Worm (Caenorhabditis elegans) whole organism, mixed stage, embryonic: Measurements from ENCODE around the gene alx-1.

Source experiments
- M03D4.4 ChIP-seq: sonication (generic microtip); optimal IDR thresholded peaks from 2 replicates; lab custom pipeline; 2017; ENCODE audit warnings: mild to moderate bottlenecking, missing genetic modification characterization, missing compliant biosample characterization
- bed-3 ChIP-seq: fragments of 200-800 bp; sonication (Bioruptor generic); optimal IDR thresholded peaks from 3 replicates; lab custom pipeline; 2018; ENCODE audit warnings: mild to moderate bottlenecking, missing genetic modification characterization, moderate library complexity, missing compliant biosample characterization
- ceh-39 ChIP-seq: fragments of 150-350 bp; optimal IDR thresholded peaks from 2 replicates; lab custom pipeline; 2014; ENCODE audit warnings: missing biosample characterization, missing genetic modification characterization
- ceh-43 ChIP-seq: fragments of 200-800 bp; sonication (Bioruptor generic); optimal IDR thresholded peaks from 2 replicates; lab custom pipeline; 2018; ENCODE audit warnings: mild to moderate bottlenecking, missing genetic modification characterization, moderate library complexity, missing compliant biosample characterization
- ceh-83 ChIP-seq: fragments of 200-800 bp; sonication (Bioruptor generic); optimal IDR thresholded peaks from 2 replicates; lab custom pipeline; 2018; ENCODE audit warnings: mild to moderate bottlenecking, missing genetic modification characterization, missing compliant biosample characterization
- ces-1 ChIP-seq: fragments of 150-350 bp; optimal IDR thresholded peaks from 2 replicates; lab custom pipeline; 2014; ENCODE audit warnings: missing biosample characterization, missing genetic modification reagents, missing genetic modification characterization
- cnd-1 ChIP-seq: fragments of 200-800 bp; sonication (Bioruptor generic); optimal IDR thresholded peaks from 2 replicates; lab custom pipeline; 2018; ENCODE audit warnings: mild to moderate bottlenecking, missing genetic modification characterization, missing compliant biosample characterization
- drap-1 ChIP-seq: fragments of 200-800 bp; sonication (Bioruptor generic); optimal IDR thresholded peaks from 3 replicates; lab custom pipeline; 2018; ENCODE audit warnings: mild to moderate bottlenecking, missing genetic modification characterization, missing compliant biosample characterization
- elt-1 ChIP-seq: sonication (generic microtip); optimal IDR thresholded peaks from 2 replicates; lab custom pipeline; 2017; ENCODE audit warnings: missing genetic modification characterization, mild to moderate bottlenecking, missing compliant biosample characterization, antibody characterized with exemption, moderate library complexity, borderline replicate concordance; ENCODE audit not compliant: insufficient read depth
- elt-3 ChIP-seq: fragments of 150-350 bp; optimal IDR thresholded peaks from 2 replicates; lab custom pipeline; 2014; ENCODE audit warnings: missing biosample characterization, missing genetic modification characterization
- flh-1 ChIP-seq: fragments of 200-800 bp; sonication (Bioruptor generic); optimal IDR thresholded peaks from 2 replicates; lab custom pipeline; 2018; ENCODE audit warnings: mild to moderate bottlenecking, missing genetic modification characterization, moderate library complexity, missing compliant biosample characterization
- ham-2 ChIP-seq: fragments of 200-800 bp; sonication (Bioruptor generic); optimal IDR thresholded peaks from 2 replicates; lab custom pipeline; 2018; ENCODE audit warnings: mild to moderate bottlenecking, missing genetic modification characterization, missing compliant biosample characterization
- hlh-1 ChIP-seq: fragments of 150-350 bp; optimal IDR thresholded peaks from 2 replicates; lab custom pipeline; 2014; ENCODE audit warnings: missing biosample characterization, missing genetic modification reagents, missing genetic modification characterization
- lin-13 ChIP-seq: fragments of 150-350 bp; optimal IDR thresholded peaks from 2 replicates; lab custom pipeline; 2014; ENCODE audit warnings: missing biosample characterization, missing genetic modification characterization
- lin-32 ChIP-seq: fragments of 200-800 bp; sonication (Bioruptor generic); optimal IDR thresholded peaks from 2 replicates; lab custom pipeline; 2018; ENCODE audit warnings: mild to moderate bottlenecking, missing genetic modification characterization, missing compliant biosample characterization
- mab-5 ChIP-seq: fragments of 150-350 bp; optimal IDR thresholded peaks from 2 replicates; lab custom pipeline; 2014; ENCODE audit warnings: missing biosample characterization, missing genetic modification characterization
- mep-1 ChIP-seq: fragments of 150-350 bp; optimal IDR thresholded peaks from 2 replicates; lab custom pipeline; 2017; ENCODE audit warnings: missing biosample characterization, missing genetic modification reagents, missing genetic modification characterization, inconsistent platforms
- nhr-12 ChIP-seq: fragments of 150-350 bp; optimal IDR thresholded peaks from 2 replicates; lab custom pipeline; 2014; ENCODE audit warnings: missing biosample characterization, missing genetic modification characterization
- nhr-2 ChIP-seq: fragments of 150-350 bp; optimal IDR thresholded peaks from 2 replicates; lab custom pipeline; 2014; ENCODE audit warnings: missing biosample characterization, missing genetic modification characterization
- nhr-237 ChIP-seq: fragments of 150-350 bp; optimal IDR thresholded peaks from 2 replicates; lab custom pipeline; 2014; ENCODE audit warnings: missing biosample characterization, missing genetic modification characterization
- nhr-28 ChIP-seq: fragments of 150-350 bp; optimal IDR thresholded peaks from 2 replicates; lab custom pipeline; 2014; ENCODE audit warnings: missing biosample characterization, missing genetic modification characterization
- nhr-76 ChIP-seq: sonication (generic microtip); optimal IDR thresholded peaks from 2 replicates; lab custom pipeline; 2017; ENCODE audit warnings: missing biosample characterization, missing genetic modification characterization
- pha-4 ChIP-seq: fragments of 150-350 bp; optimal IDR thresholded peaks from 2 replicates; lab custom pipeline; 2018; ENCODE audit warnings: missing biosample characterization, missing genetic modification reagents, missing genetic modification characterization
- sem-2 ChIP-seq: fragments of 200-800 bp; sonication (Bioruptor generic); optimal IDR thresholded peaks from 2 replicates; lab custom pipeline; 2018; ENCODE audit warnings: mild to moderate bottlenecking, missing genetic modification characterization, missing compliant biosample characterization
- snpc-4 ChIP-seq: fragments of 150-350 bp; optimal IDR thresholded peaks from 2 replicates; lab custom pipeline; 2014; ENCODE audit warnings: missing biosample characterization, missing genetic modification characterization
- sptf-1 ChIP-seq: sonication (generic microtip); optimal IDR thresholded peaks from 2 replicates; lab custom pipeline; 2017; ENCODE audit warnings: mild to moderate bottlenecking, missing genetic modification characterization, moderate library complexity, missing compliant biosample characterization
- unc-39 ChIP-seq: fragments of 150-350 bp; optimal IDR thresholded peaks from 2 replicates; lab custom pipeline; 2014; ENCODE audit warnings: missing biosample characterization, missing genetic modification characterization
- unc-62 ChIP-seq: fragments of 150-350 bp; optimal IDR thresholded peaks from 2 replicates; lab custom pipeline; 2014; ENCODE audit warnings: missing biosample characterization, missing genetic modification reagents, missing genetic modification characterization
- zip-8 ChIP-seq: fragments of 150-350 bp; optimal IDR thresholded peaks from 2 replicates; lab custom pipeline; 2014; ENCODE audit warnings: missing biosample characterization, missing genetic modification characterization
- ztf-11 ChIP-seq: fragments of 150-350 bp; optimal IDR thresholded peaks from 2 replicates; lab custom pipeline; 2014; ENCODE audit warnings: missing biosample characterization, missing genetic modification characterization

Gene alx-1

ce11 chrIII:9922310-9922709, 34.8 kb upstream of the alx-1 start:
- TF ChIP-seq nhr-12 (tag; lab: Kevin White, UChicago): no peak
- TF ChIP-seq ceh-39 (tag; lab: Kevin White, UChicago): no peak
- no peak for TF ChIP-seq drap-1 (GFP tag; lab: Kevin White, UChicago)
- no peak for TF ChIP-seq mep-1 (tag; lab: Kevin White, UChicago)
- TF ChIP-seq bed-3 (GFP tag; lab: Kevin White, UChicago): no peak
- TF ChIP-seq nhr-237: no peak
- TF ChIP-seq ceh-43 (GFP tag; lab: Kevin White, UChicago): no peak
- TF ChIP-seq ceh-83 (GFP tag; lab: Kevin White, UChicago): no peak
- TF ChIP-seq nhr-2 (tag; lab: Kevin White, UChicago): no peak
- no peak for TF ChIP-seq nhr-76 (tag; lab: Kevin White, UChicago)
- no peak for TF ChIP-seq unc-39 (tag; lab: Kevin White, UChicago)
- TF ChIP-seq elt-3 (tag; lab: Kevin White, UChicago): no peak
- no peak for TF ChIP-seq sem-2 (GFP tag; lab: Kevin White, UChicago)
- TF ChIP-seq ztf-11 (tag; lab: Kevin White, UChicago): no peak
- TF ChIP-seq hlh-1 (tag; lab: Kevin White, UChicago): no peak
- no peak for TF ChIP-seq cnd-1 (tag; lab: Kevin White, UChicago)
- TF ChIP-seq nhr-28: no peak
- no peak for TF ChIP-seq unc-62 (GFP tag; lab: Kevin White, UChicago)
- TF ChIP-seq, all 35 proteins: peak for 0

- TF ChIP-seq sptf-1 (tag; lab: Kevin White, UChicago): no peak
- TF ChIP-seq ceh-83 (GFP tag; lab: Kevin White, UChicago): no peak
- TF ChIP-seq flh-1 (GFP tag; lab: Kevin White, UChicago): no peak
These were observed 34.3 kb upstream of the alx-1 start, which contains the start of gene cbp-2 for ce11 chrIII:9922874-9923273. Gene cbp-2, plus strand, starts transcription at chrIII:9923174.

- no peak for TF ChIP-seq sptf-1 (tag; lab: Kevin White, UChicago)
These were observed 30.5 kb upstream of the alx-1 start, which contains the start of gene ttr-3 for ce11 chrIII:9926650-9927049. Gene ttr-3, minus strand, starts transcription at chrIII:9926750.

DNA sequence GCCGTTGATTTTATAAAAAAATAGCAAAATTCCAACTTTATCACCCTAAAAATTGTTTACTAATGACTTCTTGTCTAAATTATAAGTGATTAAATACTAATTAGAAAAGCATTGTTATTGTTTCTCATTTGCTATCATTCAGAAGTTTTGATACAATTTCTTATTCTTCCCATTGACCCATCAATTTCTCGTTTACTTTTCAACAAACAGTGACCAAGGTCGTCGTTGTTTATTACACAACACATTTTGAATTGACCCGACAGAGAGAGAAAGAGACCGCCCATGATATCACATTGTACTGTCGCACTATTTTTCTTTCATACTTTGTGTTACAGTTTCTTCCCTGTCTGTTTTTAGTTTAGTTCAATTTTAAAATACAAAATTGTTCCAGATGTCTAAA, 29.8 kb upstream of the alx-1 start, which contains the start of gene ttr-2:
ttr-2 (plus strand) TSS at position 392 of the 400 bp plus-strand sequence.
- no peak for TF ChIP-seq lin-32 (GFP tag; lab: Kevin White, UChicago)
- TF ChIP-seq zip-8: no peak
- no peak for TF ChIP-seq ham-2 (GFP tag; lab: Kevin White, UChicago)
- TF ChIP-seq snpc-4 (tag; lab: Kevin White, UChicago): no peak
- no peak for TF ChIP-seq ces-1 (GFP tag; lab: Kevin White, UChicago)
- TF ChIP-seq elt-3 (tag; lab: Kevin White, UChicago): no peak
- no peak for TF ChIP-seq nhr-12 (tag; lab: Kevin White, UChicago)
- no peak for TF ChIP-seq ceh-39 (tag; lab: Kevin White, UChicago)
- no peak for TF ChIP-seq hlh-1 (tag; lab: Kevin White, UChicago)
- TF ChIP-seq nhr-2 (tag; lab: Kevin White, UChicago): no peak
- TF ChIP-seq unc-62 (GFP tag; lab: Kevin White, UChicago): no peak
- no peak for TF ChIP-seq elt-1 (tag; lab: Kevin White, UChicago)
- no peak for TF ChIP-seq sptf-1 (tag; lab: Kevin White, UChicago)
- no peak for TF ChIP-seq unc-39 (tag; lab: Kevin White, UChicago)
- TF ChIP-seq nhr-237: no peak
- TF ChIP-seq pha-4: no peak
- TF ChIP-seq ztf-11 (tag; lab: Kevin White, UChicago): no peak
- no peak for TF ChIP-seq sem-2 (GFP tag; lab: Kevin White, UChicago)
- TF ChIP-seq mep-1 (tag; lab: Kevin White, UChicago): no peak
- no peak for TF ChIP-seq bed-3 (GFP tag; lab: Kevin White, UChicago)

DNA sequence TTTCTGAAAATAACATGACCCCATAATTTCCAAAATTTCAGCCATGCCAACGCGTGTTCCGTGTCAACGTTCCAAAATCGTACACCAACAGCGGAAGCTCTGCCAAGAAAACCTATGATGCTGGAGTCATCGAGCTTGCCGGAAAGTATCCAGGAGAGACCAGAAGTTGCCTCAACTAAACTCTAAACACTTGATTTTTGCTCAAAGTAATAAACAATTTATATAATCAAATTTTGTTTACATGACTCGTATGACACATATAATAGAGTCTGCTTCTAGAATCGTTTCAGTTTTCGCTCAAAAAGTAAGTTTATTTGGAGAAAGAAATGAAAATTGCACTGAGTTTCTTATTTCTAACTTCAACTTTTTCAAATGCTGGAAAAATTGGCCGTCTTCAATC, 28.4 kb upstream of the alx-1 start, which contains the start of gene ttr-1:
ttr-1 (plus strand) TSS at position 301 of the 400 bp plus-strand sequence.
- no peak for TF ChIP-seq nhr-28
- no peak for TF ChIP-seq ceh-43 (GFP tag; lab: Kevin White, UChicago)
- no peak for TF ChIP-seq lin-13 (tag; lab: Kevin White, UChicago)
- no peak for TF ChIP-seq M03D4.4 (tag; lab: Kevin White, UChicago)
- TF ChIP-seq nhr-76 (tag; lab: Kevin White, UChicago): no peak
- no peak for TF ChIP-seq bed-3 (GFP tag; lab: Kevin White, UChicago)
- TF ChIP-seq elt-3 (tag; lab: Kevin White, UChicago): no peak
- no peak for TF ChIP-seq zip-8
- TF ChIP-seq mab-5 (tag; lab: Kevin White, UChicago): no peak
- TF ChIP-seq unc-62 (GFP tag; lab: Kevin White, UChicago): no peak
